Worm (Caenorhabditis elegans) whole organism, L3 larva: ENCODE results near the gene skpt-1.

ENCODE experiments used
- R02D3.7 ChIP-seq: fragments of 150-350 bp; optimal IDR thresholded peaks from 2 replicates; lab custom pipeline; 2014; ENCODE audit warnings: missing biosample characterization, missing genetic modification characterization
- ZK546.5 ChIP-seq: sonication (generic microtip); optimal IDR thresholded peaks from 2 replicates; lab custom pipeline; 2017; ENCODE audit warnings: missing biosample characterization, missing genetic modification characterization
- elt-3 ChIP-seq, 3 experiments: fragments of 150-350 bp in 1 of 3; sonication (generic microtip) in 2 of 3; optimal IDR thresholded peaks; 2 replicates in 2 of 3; 4 replicates in 1 of 3; lab custom pipeline; 2014 to 2017; ENCODE audit warnings: missing biosample characterization in 3 of 3, missing genetic modification characterization in 3 of 3
- hmg-11 ChIP-seq: sonication (generic microtip); optimal IDR thresholded peaks from 2 replicates; lab custom pipeline; 2016; ENCODE audit warnings: missing genetic modification characterization, missing compliant biosample characterization
- jun-1 ChIP-seq: fragments of 150-350 bp; optimal IDR thresholded peaks from 2 replicates; lab custom pipeline; 2014; ENCODE audit warnings: missing biosample characterization, missing genetic modification reagents, missing genetic modification characterization
- nhr-12 ChIP-seq: fragments of 150-350 bp; optimal IDR thresholded peaks from 2 replicates; lab custom pipeline; 2014; ENCODE audit warnings: missing biosample characterization, missing genetic modification characterization
- skn-1 ChIP-seq: fragments of 150-350 bp; optimal IDR thresholded peaks from 2 replicates; lab custom pipeline; 2014; ENCODE audit warnings: missing biosample characterization, missing genetic modification characterization
- snpc-4 ChIP-seq: fragments of 150-350 bp; optimal IDR thresholded peaks from 2 replicates; lab custom pipeline; 2014; ENCODE audit warnings: missing biosample characterization, missing genetic modification characterization
- tbx-2 ChIP-seq: sonication (generic microtip); optimal IDR thresholded peaks from 2 replicates; lab custom pipeline; 2016; ENCODE audit warnings: mild to moderate bottlenecking, missing genetic modification characterization, missing compliant biosample characterization

- TF ChIP-seq ZK546.5 (tag; lab: Kevin White, UChicago) (no peak), skn-1 (tag; lab: Kevin White, UChicago) (no peak), jun-1 (tag; lab: Kevin White, UChicago) (no peak), nhr-12 (tag; lab: Kevin White, UChicago) (no peak), hmg-11 (no peak), snpc-4 (tag; lab: Kevin White, UChicago) (no peak), R02D3.7 (no peak), elt-3 (tag; optimal IDR thresholded peaks at IDR 0.05; lab: Kevin White, UChicago) (no peak), tbx-2 (tag; lab: Kevin White, UChicago) (no peak)
Observed at ce11 chrIII:5461079-5461478, 12.9 kb upstream of the skpt-1 start, which contains the start of gene F48E8.3.
